Worm (Caenorhabditis elegans) whole organism, L1 larva: ENCODE results near the gene T28A11.4.

Source experiments
- C04F5.9 ChIP-seq: sonication (generic microtip); optimal IDR thresholded peaks from 2 replicates; lab custom pipeline; 2016; ENCODE audit warnings: missing genetic modification characterization, missing compliant biosample characterization
- aha-1 ChIP-seq: fragments of 150-350 bp; optimal IDR thresholded peaks from 2 replicates; lab custom pipeline; 2014; ENCODE audit warnings: missing biosample characterization, missing genetic modification characterization
- blmp-1 ChIP-seq: fragments of 150-350 bp; optimal IDR thresholded peaks from 2 replicates; lab custom pipeline; 2014; ENCODE audit warnings: missing biosample characterization, missing genetic modification characterization
- ceh-8 ChIP-seq: fragments of 200-800 bp; sonication (Bioruptor generic); optimal IDR thresholded peaks from 2 replicates; lab custom pipeline; 2018; ENCODE audit warnings: mild to moderate bottlenecking, missing genetic modification characterization, moderate library complexity, missing compliant biosample characterization
- ceh-90 ChIP-seq: sonication (generic microtip); optimal IDR thresholded peaks from 2 replicates; lab custom pipeline; 2016; ENCODE audit warnings: missing genetic modification characterization, missing compliant biosample characterization
- dpl-1 ChIP-seq, 3 experiments: fragments of 150-350 bp in 2 of 3; sonication (generic microtip) in 1 of 3; optimal IDR thresholded peaks; 2 replicates each; lab custom pipeline; 2014 to 2017; ENCODE audit warnings: missing biosample characterization in 3 of 3, missing genetic modification characterization in 3 of 3, missing genetic modification reagents in 3 of 3
- efl-3 ChIP-seq: fragments of 200-800 bp; sonication (Bioruptor generic); optimal IDR thresholded peaks from 2 replicates; lab custom pipeline; 2018; ENCODE audit warnings: mild to moderate bottlenecking, missing genetic modification characterization, missing compliant biosample characterization
- egl-27 ChIP-seq, 2 experiments: fragments of 150-350 bp in 1 of 2; sonication (generic microtip); optimal IDR thresholded peaks; 3 replicates each; lab custom pipeline; 2017 to 2018; ENCODE audit warnings: missing biosample characterization in 2 of 2, missing genetic modification characterization in 2 of 2, missing genetic modification reagents in 2 of 2
- fos-1 ChIP-seq: fragments of 150-350 bp; optimal IDR thresholded peaks from 2 replicates; lab custom pipeline; 2014; ENCODE audit warnings: missing biosample characterization, missing genetic modification characterization
- hlh-4 ChIP-seq: sonication (generic microtip); optimal IDR thresholded peaks from 2 replicates; lab custom pipeline; 2016; ENCODE audit warnings: mild to moderate bottlenecking, missing genetic modification characterization, missing compliant biosample characterization
- lin-15B ChIP-seq: fragments of 150-350 bp; sonication (generic microtip); optimal IDR thresholded peaks from 3 replicates; lab custom pipeline; 2014; ENCODE audit warnings: missing biosample characterization, missing genetic modification characterization
- lin-35 ChIP-seq, 2 experiments: fragments of 150-350 bp; optimal IDR thresholded peaks; 2 replicates each; lab custom pipeline; 2014; ENCODE audit warnings: missing biosample characterization in 2 of 2, missing genetic modification characterization in 2 of 2, missing genetic modification reagents in 2 of 2
- mab-9 ChIP-seq: fragments of 200-800 bp; sonication (Bioruptor generic); IDR thresholded peaks from 2 replicates; pipeline ENCODE4 v1.3.6; 2022; ENCODE audit warnings: missing genetic modification reagents, missing genetic modification characterization, missing compliant biosample characterization
- nhr-11 ChIP-seq: fragments of 150-350 bp; optimal IDR thresholded peaks from 2 replicates; lab custom pipeline; 2014; ENCODE audit warnings: missing biosample characterization, missing genetic modification characterization
- nhr-19 ChIP-seq: fragments of 200-800 bp; sonication (Bioruptor generic); conservative IDR thresholded peaks from 2 replicates; pipeline ENCODE4 v1.3.6; 2022; ENCODE audit warnings: missing genetic modification characterization, missing compliant biosample characterization
- nhr-20 ChIP-seq: sonication (generic microtip); optimal IDR thresholded peaks from 2 replicates; lab custom pipeline; 2016; ENCODE audit warnings: mild to moderate bottlenecking, missing genetic modification characterization, missing compliant biosample characterization
- nhr-237 ChIP-seq: fragments of 150-350 bp; optimal IDR thresholded peaks from 2 replicates; lab custom pipeline; 2014; ENCODE audit warnings: missing biosample characterization, missing genetic modification characterization
- nhr-28 ChIP-seq: fragments of 150-350 bp; optimal IDR thresholded peaks from 2 replicates; lab custom pipeline; 2014; ENCODE audit warnings: missing biosample characterization, missing genetic modification characterization
- nhr-76 ChIP-seq: sonication (generic microtip); optimal IDR thresholded peaks from 2 replicates; lab custom pipeline; 2017; ENCODE audit warnings: missing biosample characterization, missing genetic modification characterization
- nhr-84 ChIP-seq: sonication (generic microtip); optimal IDR thresholded peaks from 2 replicates; lab custom pipeline; 2017; ENCODE audit warnings: missing biosample characterization, missing genetic modification characterization
- nhr-85 ChIP-seq: sonication (generic microtip); peaks from one replicate; lab custom pipeline; 2016; ENCODE audit warnings: missing genetic modification characterization, inconsistent platforms, missing compliant biosample characterization
- nhr-90 ChIP-seq: sonication (generic microtip); optimal IDR thresholded peaks from 2 replicates; lab custom pipeline; 2016; ENCODE audit warnings: mild to moderate bottlenecking, missing genetic modification characterization, missing compliant biosample characterization; ENCODE audit not compliant: poor library complexity
- pqm-1 ChIP-seq: sonication (generic microtip); optimal IDR thresholded peaks from 3 replicates; lab custom pipeline; 2017; ENCODE audit warnings: missing biosample characterization, missing genetic modification characterization
- snpc-4 ChIP-seq: fragments of 150-350 bp; optimal IDR thresholded peaks from 2 replicates; lab custom pipeline; 2014; ENCODE audit warnings: missing biosample characterization, missing genetic modification characterization
- snu-23 ChIP-seq: sonication (generic microtip); optimal IDR thresholded peaks from 2 replicates; lab custom pipeline; 2016; ENCODE audit warnings: missing genetic modification characterization, missing compliant biosample characterization
- sox-4 ChIP-seq: sonication (generic microtip); optimal IDR thresholded peaks from 2 replicates; lab custom pipeline; 2016; ENCODE audit warnings: missing genetic modification characterization, missing compliant biosample characterization
- sup-37 ChIP-seq: fragments of 200-800 bp; sonication (Bioruptor generic); optimal IDR thresholded peaks from 2 replicates; lab custom pipeline; 2018; ENCODE audit warnings: mild to moderate bottlenecking, missing genetic modification characterization, missing compliant biosample characterization
- swsn-7 ChIP-seq: sonication (generic microtip); optimal IDR thresholded peaks from 2 replicates; lab custom pipeline; 2016; ENCODE audit warnings: missing genetic modification characterization, missing compliant biosample characterization
- tbx-2 ChIP-seq: sonication (generic microtip); optimal IDR thresholded peaks from 2 replicates; lab custom pipeline; 2016; ENCODE audit warnings: missing genetic modification characterization, missing compliant biosample characterization
- tlp-1 ChIP-seq: fragments of 150-350 bp; optimal IDR thresholded peaks from 2 replicates; lab custom pipeline; 2014; ENCODE audit warnings: missing biosample characterization, missing genetic modification characterization
- unc-30 ChIP-seq: sonication (generic microtip); optimal IDR thresholded peaks from 2 replicates; lab custom pipeline; 2017; ENCODE audit warnings: missing biosample characterization, missing genetic modification characterization
- unc-62 ChIP-seq: fragments of 150-350 bp; optimal IDR thresholded peaks from 2 replicates; lab custom pipeline; 2014; ENCODE audit warnings: missing biosample characterization, missing genetic modification reagents, missing genetic modification characterization
- unc-86 ChIP-seq: sonication (generic microtip); optimal IDR thresholded peaks from 2 replicates; lab custom pipeline; 2016; ENCODE audit warnings: missing genetic modification characterization, missing compliant biosample characterization
- unc-98 ChIP-seq: fragments of 200-800 bp; sonication (Bioruptor generic); IDR thresholded peaks from 2 replicates; pipeline ENCODE4 v1.3.6; 2022; ENCODE audit warnings: missing genetic modification characterization, missing compliant biosample characterization
- xbp-1 ChIP-seq: sonication (generic microtip); optimal IDR thresholded peaks from 2 replicates; lab custom pipeline; 2016; ENCODE audit warnings: missing genetic modification characterization, missing compliant biosample characterization
- zag-1 ChIP-seq: fragments of 150-350 bp; optimal IDR thresholded peaks from 2 replicates; lab custom pipeline; 2014; ENCODE audit warnings: missing biosample characterization, missing genetic modification characterization
- ztf-11 ChIP-seq, 2 experiments: sonication (generic microtip); optimal IDR thresholded peaks; 2 replicates each; lab custom pipeline; 2016 to 2017; ENCODE audit warnings: missing genetic modification characterization in 2 of 2, missing biosample characterization in 1 of 2, missing compliant biosample characterization in 1 of 2
- ztf-4 ChIP-seq: fragments of 150-350 bp; optimal IDR thresholded peaks from 2 replicates; lab custom pipeline; 2014; ENCODE audit warnings: missing biosample characterization, missing genetic modification characterization

The T28A11.4 gene

DNA sequence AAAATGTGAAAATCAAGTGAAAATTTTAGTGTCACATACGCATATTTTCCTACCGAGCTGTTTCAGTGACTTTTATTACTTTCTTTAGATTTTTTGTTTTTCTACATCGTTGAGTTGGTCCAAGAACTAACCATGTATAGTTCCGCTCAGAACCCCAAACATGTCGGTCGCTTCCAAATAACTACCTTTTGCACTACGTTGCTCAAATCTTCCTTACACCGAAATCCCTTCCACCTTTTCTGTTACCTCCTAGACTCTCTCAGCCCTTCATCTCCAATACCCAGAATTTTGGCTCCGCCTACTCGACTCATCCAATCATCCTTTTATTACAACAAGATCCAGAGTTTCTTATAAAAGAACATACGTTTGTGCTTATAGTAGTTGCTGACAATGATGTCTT lies 10.8 kb downstream of the T28A11.4 start, which contains the start of gene F35F10.5:
Gene F35F10.5, plus strand, starts transcription at position 301 of the 400 bp plus-strand sequence.
- TF ChIP-seq hlh-4, result no peak
- TF ChIP-seq ztf-11 (tag; optimal IDR thresholded peaks at IDR 0.05; lab: Kevin White, UChicago), result no peak
- no peak for TF ChIP-seq xbp-1 (tag; lab: Kevin White, UChicago)
- TF ChIP-seq sox-4 (tag; lab: Kevin White, UChicago), result no peak
- TF ChIP-seq mab-9, result no peak
- no peak for TF ChIP-seq nhr-28
- TF ChIP-seq dpl-1 (GFP tag; optimal IDR thresholded peaks at IDR 0.05; lab: Kevin White, UChicago), result no peak

DNA sequence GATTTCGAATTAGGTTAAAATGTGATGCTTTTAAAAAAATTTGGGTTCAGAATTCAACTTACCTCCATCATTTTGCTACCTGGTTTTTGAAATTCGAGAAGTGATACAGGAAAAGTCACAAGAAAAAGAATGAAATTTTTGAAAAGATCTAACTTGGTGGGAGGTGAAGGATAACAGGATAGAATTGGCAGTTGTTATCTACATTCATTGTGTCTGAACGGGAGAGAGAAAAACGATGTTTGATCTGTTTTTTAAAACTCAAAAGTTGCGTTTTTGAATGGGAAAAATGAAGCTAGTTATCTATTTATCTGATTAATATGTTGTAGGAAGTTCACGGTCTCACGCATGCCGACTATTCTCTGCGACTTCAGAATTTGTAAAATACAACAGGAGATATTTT lies 13.5 kb downstream of the T28A11.4 start, which contains the start of gene F35F10.7:
Gene F35F10.7, minus strand, starts transcription at position 101 of the 400 bp plus-strand sequence.
- TF ChIP-seq egl-27 (tag; optimal IDR thresholded peaks at IDR 0.05; lab: Kevin White, UChicago) (no peak), efl-3 (GFP tag; lab: Kevin White, UChicago) (no peak), fos-1 (no peak), nhr-85 (tag; lab: Kevin White, UChicago) (no peak), xbp-1 (tag; lab: Kevin White, UChicago) (no peak), unc-86 (tag; lab: Kevin White, UChicago) (no peak), nhr-237 (tag; lab: Kevin White, UChicago) (no peak), nhr-84 (no peak)

DNA sequence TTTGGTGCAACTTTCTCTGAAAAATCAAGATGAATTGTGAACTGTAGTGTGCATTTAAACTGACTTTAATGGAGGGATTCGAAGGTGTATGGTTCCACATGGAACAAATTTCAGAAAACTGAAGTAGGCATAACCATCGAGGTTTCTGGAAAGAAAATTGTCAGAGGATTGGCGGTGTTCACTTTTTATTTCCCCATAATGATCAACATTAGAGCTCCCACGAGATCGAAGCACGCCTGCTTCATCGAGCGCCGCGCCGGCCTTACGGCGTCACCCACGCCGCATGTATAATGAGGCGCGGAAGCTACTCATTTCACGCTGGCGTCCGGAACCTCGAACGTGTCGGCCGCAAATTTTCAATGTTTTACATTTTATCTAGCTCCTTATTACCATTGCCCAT lies 14.3 kb downstream of the T28A11.4 start:
- no peak for TF ChIP-seq sup-37 (GFP tag; lab: Kevin White, UChicago)
- no peak for TF ChIP-seq nhr-84
- no peak for TF ChIP-seq nhr-20 (tag; lab: Kevin White, UChicago)
- TF ChIP-seq blmp-1 (tag; lab: Kevin White, UChicago), result no peak
- TF ChIP-seq ceh-90 (tag; lab: Kevin White, UChicago), result no peak
- TF ChIP-seq tbx-2 (tag; lab: Kevin White, UChicago), result no peak
- no peak for TF ChIP-seq nhr-90 (tag; lab: Kevin White, UChicago)
- TF ChIP-seq ceh-8, result no peak
- no peak for TF ChIP-seq mab-9
- TF ChIP-seq swsn-7 (tag; lab: Kevin White, UChicago), result no peak
- TF ChIP-seq nhr-76 (tag; lab: Kevin White, UChicago), result no peak
- no peak for TF ChIP-seq unc-30
- no peak for TF ChIP-seq nhr-19
- no peak for TF ChIP-seq zag-1 (tag; lab: Kevin White, UChicago)
- TF ChIP-seq fos-1, result no peak
- TF ChIP-seq pqm-1 (tag; lab: Kevin White, UChicago), result no peak
- no peak for TF ChIP-seq C04F5.9

DNA sequence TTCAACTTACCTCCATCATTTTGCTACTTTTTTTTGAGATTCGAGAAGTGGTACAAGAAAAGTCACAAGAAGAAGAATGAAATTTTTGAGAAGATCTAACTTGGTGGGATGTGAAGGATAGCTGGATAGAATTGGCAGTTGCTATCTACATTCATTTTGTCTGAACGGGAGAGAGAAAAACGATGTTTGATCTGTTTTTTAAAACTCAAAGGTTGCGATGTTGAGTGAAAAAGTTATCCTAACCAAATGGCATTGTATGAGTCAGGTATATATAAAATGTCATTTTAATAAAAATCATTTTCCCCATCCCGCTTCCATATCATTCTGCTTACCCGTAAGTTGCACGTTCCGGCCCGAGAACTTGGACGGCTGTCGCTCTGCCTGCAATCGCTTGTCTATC lies 15.4 kb downstream of the T28A11.4 start, which contains the start of gene F35F10.6:
Gene F35F10.6, minus strand, starts transcription at position 101 of the 400 bp plus-strand sequence.
- TF ChIP-seq unc-62, result no peak
- no peak for TF ChIP-seq aha-1
- TF ChIP-seq swsn-7 (tag; lab: Kevin White, UChicago), result no peak
- no peak for TF ChIP-seq lin-15B (tag; lab: Kevin White, UChicago)
- TF ChIP-seq zag-1 (tag; lab: Kevin White, UChicago), result no peak
- TF ChIP-seq snu-23 (GFP tag; lab: Kevin White, UChicago), result no peak
- TF ChIP-seq tlp-1 (tag; lab: Kevin White, UChicago), result no peak
- no peak for TF ChIP-seq efl-3 (GFP tag; lab: Kevin White, UChicago)

DNA sequence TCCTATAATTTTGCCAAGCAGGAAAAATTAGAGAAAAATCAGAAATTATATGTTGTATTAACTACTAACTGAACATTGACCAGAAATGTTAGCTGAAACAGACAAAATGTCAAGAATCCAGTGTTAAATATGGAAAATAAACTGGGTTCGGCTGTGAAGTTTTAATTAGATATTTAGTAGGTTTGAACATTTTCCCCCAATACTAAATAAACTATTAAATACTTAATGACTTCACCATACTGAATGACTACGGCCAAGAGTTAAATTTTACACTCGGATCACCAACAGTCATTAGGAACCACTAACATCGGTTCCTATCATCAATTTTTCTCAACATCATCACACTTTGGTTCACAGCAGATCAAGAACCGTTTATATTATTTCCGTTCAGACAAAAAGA lies 21.5 kb downstream of the T28A11.4 start:
- TF ChIP-seq lin-35 (GFP tag; optimal IDR thresholded peaks at IDR 0.05; lab: Kevin White, UChicago) (no peak), ztf-4 (tag; lab: Kevin White, UChicago) (no peak), nhr-11 (tag; lab: Kevin White, UChicago) (no peak), snpc-4 (tag; lab: Kevin White, UChicago) (no peak), unc-98 (no peak)
